ENCODE assay signal across 3 fruit fly cellular contexts in the genomic region with DNA sequence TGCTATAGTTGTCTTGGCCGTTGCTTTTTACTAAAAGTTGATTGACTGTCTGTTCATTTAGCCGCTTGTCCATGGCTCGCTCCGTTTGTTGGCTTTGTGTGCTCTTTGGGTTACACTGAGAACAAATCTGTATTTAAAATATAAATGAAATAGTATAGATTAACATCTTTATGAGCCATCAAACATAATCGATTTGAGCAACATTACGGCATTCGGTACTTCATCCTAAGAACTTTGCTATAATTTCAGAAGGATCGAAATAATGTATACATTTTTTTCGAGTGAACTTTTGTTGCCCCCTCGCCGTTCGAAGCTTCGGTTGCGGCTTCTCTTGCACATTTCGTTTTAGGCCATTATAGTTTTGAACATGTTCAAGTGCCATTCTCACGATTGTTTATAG.
TF ChIP-seq lines count a peak whose summit lies in the region.

No protein-coding gene starts in this region.

TF ChIP-seq in whole organism, embryonic, 481 proteins besides CTCF, POLR2A, EP300 and RAD21 (continued from another document and continues in another):
- TF ChIP-seq bowl (GFP tag; IDR thresholded peaks at IDR 0.05; lab: Robert Waterston, UW), result 0 out of 2 replicates have a peak, but pooled peaks have one; percentile 28
- TF ChIP-seq Sin3A (optimal IDR thresholded peaks at IDR 0.05; lab: Kevin White, UChicago), result no peak
- TF ChIP-seq zen2 (GFP tag; IDR thresholded peaks at IDR 0.05; lab: Robert Waterston, UW; ENCODE audit: partially characterized antibody), result no peak
- peak; percentile 83 for TF ChIP-seq CG17359 (tag; optimal IDR thresholded peaks at IDR 0.05; lab: Kevin White, UChicago)
- TF ChIP-seq CG5245 (GFP tag; optimal IDR thresholded peaks at IDR 0.05; lab: Kevin White, UChicago), result peak; percentile 39
- TF ChIP-seq Pdp1 (GFP tag; optimal IDR thresholded peaks at IDR 0.05; lab: Kevin White, UChicago), result peak; percentile 11 to 42
- TF ChIP-seq Doc3 (GFP tag; IDR thresholded peaks at IDR 0.05; lab: Robert Waterston, UW; ENCODE audit: partially characterized antibody), result no peak
- TF ChIP-seq CG8281 (tag; optimal IDR thresholded peaks at IDR 0.05; lab: Kevin White, UChicago), result peak; percentile 39
- peak; percentile 75 for TF ChIP-seq CG13424 (tag; optimal IDR thresholded peaks at IDR 0.05; lab: Kevin White, UChicago)
- TF ChIP-seq CG2129 (GFP tag; IDR thresholded peaks at IDR 0.05; lab: Robert Waterston, UW; ENCODE audit: partially characterized antibody), result no peak
- TF ChIP-seq CG10267 (tag; optimal IDR thresholded peaks at IDR 0.05; lab: Kevin White, UChicago), result peak; percentile 69
- TF ChIP-seq CG17912 (GFP tag; optimal IDR thresholded peaks at IDR 0.05; lab: Kevin White, UChicago), result no peak
- no peak for TF ChIP-seq C15 (GFP tag; IDR thresholded peaks at IDR 0.05; lab: Robert Waterston, UW)
- peak; percentile 69 for TF ChIP-seq HHEX (GFP tag; optimal IDR thresholded peaks at IDR 0.05; lab: Kevin White, UChicago)
- no peak for TF ChIP-seq CG10959 (GFP tag; IDR thresholded peaks at IDR 0.05; lab: Robert Waterston, UW)
- peak; percentile 29 for TF ChIP-seq CG6683 (GFP tag; optimal IDR thresholded peaks at IDR 0.05; lab: Kevin White, UChicago)
- TF ChIP-seq CG4424 (GFP tag; optimal IDR thresholded peaks at IDR 0.05; lab: Kevin White, UChicago), result peak; percentile 19
- peak; percentile 89 for TF ChIP-seq ci (GFP tag; IDR thresholded peaks at IDR 0.05; lab: Robert Waterston, UW)
- TF ChIP-seq Lim3 (GFP tag; IDR thresholded peaks at IDR 0.05; lab: Robert Waterston, UW), result 0 out of 2 replicates have a peak, but pooled peaks have one; percentile 18
- 0 out of 2 replicates have a peak, but pooled peaks have one; percentile 42 for TF ChIP-seq E2f1 (GFP tag; IDR thresholded peaks at IDR 0.05; lab: Robert Waterston, UW)
- peak; percentile 61 for TF ChIP-seq CG30403 (GFP tag; optimal IDR thresholded peaks at IDR 0.05; lab: Kevin White, UChicago)
- peak; percentile 59 for TF ChIP-seq CG14710 (tag; optimal IDR thresholded peaks at IDR 0.05; lab: Kevin White, UChicago)
- peak; percentile 8 for TF ChIP-seq CG12104 (GFP tag; optimal IDR thresholded peaks at IDR 0.05; lab: Kevin White, UChicago)
- no peak for TF ChIP-seq cas (GFP tag; IDR thresholded peaks at IDR 0.05; lab: Robert Waterston, UW)
- TF ChIP-seq D19A (tag; optimal IDR thresholded peaks at IDR 0.05; lab: Kevin White, UChicago), result peak; percentile 69
- TF ChIP-seq CG12155 (GFP tag; optimal IDR thresholded peaks at IDR 0.05; lab: Kevin White, UChicago), result peak; percentile 24
- peak; percentile 65 for TF ChIP-seq Ssrp (tag; optimal IDR thresholded peaks at IDR 0.05; lab: Kevin White, UChicago)
- peak; percentile 54 for TF ChIP-seq az2 (GFP tag; optimal IDR thresholded peaks at IDR 0.05; lab: Kevin White, UChicago)
- peak; percentile 71 for TF ChIP-seq stc (GFP tag; IDR thresholded peaks at IDR 0.05; lab: Robert Waterston, UW)
- TF ChIP-seq caup (GFP tag; optimal IDR thresholded peaks at IDR 0.05; lab: Kevin White, UChicago; ENCODE audit: severe bottlenecking), result peak; percentile 32
- peak; percentile 45 for TF ChIP-seq CG10147 (GFP tag; optimal IDR thresholded peaks at IDR 0.05; lab: Kevin White, UChicago)
- TF ChIP-seq CG13775 (GFP tag; optimal IDR thresholded peaks at IDR 0.05; lab: Kevin White, UChicago), result peak; percentile 29
- TF ChIP-seq Dp (GFP tag; optimal IDR thresholded peaks at IDR 0.05; lab: Kevin White, UChicago), result no peak
- TF ChIP-seq CG4854 (GFP tag; optimal IDR thresholded peaks at IDR 0.05; lab: Kevin White, UChicago), result peak; percentile 10
- peak; percentile 54; the same call in 1 of the 2 replicates for TF ChIP-seq CG7372 (GFP tag; IDR thresholded peaks at IDR 0.05; lab: Robert Waterston, UW)
- peak; percentile 30 for TF ChIP-seq fd64A (GFP tag; optimal IDR thresholded peaks at IDR 0.05; lab: Kevin White, UChicago)
- TF ChIP-seq sr (GFP tag; IDR thresholded peaks at IDR 0.05; lab: Robert Waterston, UW), result peak; percentile 23; the same call in 1 of the 3 replicates
- peak; percentile 66 for TF ChIP-seq CG12071 (GFP tag; optimal IDR thresholded peaks at IDR 0.05; lab: Kevin White, UChicago)
- TF ChIP-seq CG5953 (GFP tag; IDR thresholded peaks at IDR 0.05; lab: Robert Waterston, UW), result no peak
- peak; percentile 37; the same call in 1 of the 2 replicates for TF ChIP-seq peb (GFP tag; IDR thresholded peaks at IDR 0.05; lab: Robert Waterston, UW)

TF ChIP-seq in whole organism, prepupa, 60 proteins besides CTCF, POLR2A, EP300 and RAD21 (continued from another document):
- TF ChIP-seq dsx (GFP tag; optimal IDR thresholded peaks at IDR 0.05; lab: Kevin White, UChicago; ENCODE audit: poor library complexity, severe bottlenecking) (peak; percentile 82), CG10669 (GFP tag; optimal IDR thresholded peaks at IDR 0.05; lab: Kevin White, UChicago) (peak; percentile 73), Gug (GFP tag; IDR thresholded peaks at IDR 0.05; lab: Robert Waterston, UW) (peak; percentile 80), CG34406 (GFP tag; optimal IDR thresholded peaks at IDR 0.05; lab: Kevin White, UChicago) (peak; percentile 50), CG1621 (tag; optimal IDR thresholded peaks at IDR 0.05; lab: Kevin White, UChicago) (peak; percentile 78), Lpt (GFP tag; optimal IDR thresholded peaks at IDR 0.05; lab: Kevin White, UChicago) (peak; percentile 77), CG8319 (GFP tag; optimal IDR thresholded peaks at IDR 0.05; lab: Kevin White, UChicago) (no peak), CG9139 (GFP tag; optimal IDR thresholded peaks at IDR 0.05; lab: Kevin White, UChicago) (peak; percentile 59), eg (GFP tag; IDR thresholded peaks at IDR 0.05; lab: Robert Waterston, UW) (peak; percentile 96), Smox (GFP tag; optimal IDR thresholded peaks at IDR 0.05; lab: Kevin White, UChicago) (peak; percentile 43), dac (GFP tag; optimal IDR thresholded peaks at IDR 0.05; lab: Kevin White, UChicago) (peak; percentile 88), CG6792 (GFP tag; optimal IDR thresholded peaks at IDR 0.05; lab: Kevin White, UChicago) (peak; percentile 48), Ets21C (GFP tag; optimal IDR thresholded peaks at IDR 0.05; lab: Kevin White, UChicago) (no peak), fd59A (GFP tag; optimal IDR thresholded peaks at IDR 0.05; lab: Kevin White, UChicago) (peak; percentile 76), topi (GFP tag; optimal IDR thresholded peaks at IDR 0.05; lab: Kevin White, UChicago) (peak; percentile 69), CG10631 (GFP tag; optimal IDR thresholded peaks at IDR 0.05; lab: Kevin White, UChicago) (peak; percentile 86), Ets96B (tag; optimal IDR thresholded peaks at IDR 0.05; lab: Kevin White, UChicago) (peak; percentile 84), CG15336 (GFP tag; IDR thresholded peaks at IDR 0.05; lab: Robert Waterston, UW) (peak; percentile 96), CG4318 (GFP tag; optimal IDR thresholded peaks at IDR 0.05; lab: Kevin White, UChicago) (peak; percentile 89), CG8119 (GFP tag; IDR thresholded peaks at IDR 0.05; lab: Robert Waterston, UW) (peak; percentile 95), Sox14 (GFP tag; optimal IDR thresholded peaks at IDR 0.05; lab: Kevin White, UChicago) (peak; percentile 83), CG8632 (GFP tag; optimal IDR thresholded peaks at IDR 0.05; lab: Kevin White, UChicago) (peak; percentile 58), pdm3 (GFP tag; optimal IDR thresholded peaks at IDR 0.05; lab: Kevin White, UChicago) (peak; percentile 81), svp (GFP tag; lab: Kevin White, UChicago) (peak; percentile 73), Hr4 (GFP tag; optimal IDR thresholded peaks at IDR 0.05; lab: Kevin White, UChicago) (peak; percentile 95), salr (GFP tag; optimal IDR thresholded peaks at IDR 0.05; lab: Kevin White, UChicago) (peak; percentile 62 to 75), Blimp-1 (GFP tag; optimal IDR thresholded peaks at IDR 0.05; lab: Kevin White, UChicago) (no peak), Eip75B (GFP tag; optimal IDR thresholded peaks at IDR 0.05; lab: Kevin White, UChicago) (peak; percentile 81), CG6854 (GFP tag; optimal IDR thresholded peaks at IDR 0.05; lab: Kevin White, UChicago) (no peak), spab (GFP tag; optimal IDR thresholded peaks at IDR 0.05; lab: Kevin White, UChicago) (peak; percentile 73), lz (GFP tag; optimal IDR thresholded peaks at IDR 0.05; lab: Kevin White, UChicago) (peak; percentile 61), CG6808 (GFP tag; optimal IDR thresholded peaks at IDR 0.05; lab: Kevin White, UChicago) (peak; percentile 73), CG16779 (tag; optimal IDR thresholded peaks at IDR 0.05; lab: Kevin White, UChicago) (peak; percentile 64), cyc (GFP tag; optimal IDR thresholded peaks at IDR 0.05; lab: Kevin White, UChicago) (peak; percentile 25), net (GFP tag; optimal IDR thresholded peaks at IDR 0.05; lab: Kevin White, UChicago) (peak; percentile 70), Sox15 (GFP tag; optimal IDR thresholded peaks at IDR 0.05; lab: Kevin White, UChicago) (no peak), CG11294 (GFP tag; IDR thresholded peaks at IDR 0.05; lab: Robert Waterston, UW) (peak; percentile 77), CG31627 (GFP tag; optimal IDR thresholded peaks at IDR 0.05; lab: Kevin White, UChicago) (peak; percentile 32), CG3919 (GFP tag; optimal IDR thresholded peaks at IDR 0.05; lab: Kevin White, UChicago) (peak; percentile 79)

TF ChIP-seq in whole organism, wandering third instar larva, 38 proteins besides CTCF, POLR2A, EP300 and RAD21 (continued from another document):
- no peak for TF ChIP-seq Jra (GFP tag; optimal IDR thresholded peaks at IDR 0.05; lab: Kevin White, UChicago)
- no peak for TF ChIP-seq lola (GFP tag; optimal IDR thresholded peaks at IDR 0.05; lab: Kevin White, UChicago)
- peak in 1 of 2 experiments; percentile 55 for TF ChIP-seq foxo (GFP tag; optimal IDR thresholded peaks at IDR 0.05; lab: Kevin White, UChicago)
- TF ChIP-seq Hnf4 (GFP tag; optimal IDR thresholded peaks at IDR 0.05; lab: Kevin White, UChicago), result peak; percentile 12
- no peak for TF ChIP-seq usp (GFP tag; optimal IDR thresholded peaks at IDR 0.05; lab: Kevin White, UChicago)
- TF ChIP-seq dsf (GFP tag; optimal IDR thresholded peaks at IDR 0.05; lab: Kevin White, UChicago; ENCODE audit: borderline replicate concordance), result no peak
- peak; percentile 37 for TF ChIP-seq ey (GFP tag; optimal IDR thresholded peaks at IDR 0.05; lab: Kevin White, UChicago)
- TF ChIP-seq N (GFP tag; optimal IDR thresholded peaks at IDR 0.05; lab: Kevin White, UChicago), result no peak
- TF ChIP-seq CG9705 (GFP tag; optimal IDR thresholded peaks at IDR 0.05; lab: Kevin White, UChicago), result no peak
- TF ChIP-seq Myc (optimal IDR thresholded peaks at IDR 0.05; lab: Kevin White, UChicago), result no peak
- no peak for TF ChIP-seq Abd-B (GFP tag; optimal IDR thresholded peaks at IDR 0.05; lab: Kevin White, UChicago)
- TF ChIP-seq fru (GFP tag; optimal IDR thresholded peaks at IDR 0.05; lab: Kevin White, UChicago), result peak; percentile 61
